Fruit fly (Drosophila melanogaster): ENCODE measurements around the gene CG6276.

The CG6276 gene

DNA sequence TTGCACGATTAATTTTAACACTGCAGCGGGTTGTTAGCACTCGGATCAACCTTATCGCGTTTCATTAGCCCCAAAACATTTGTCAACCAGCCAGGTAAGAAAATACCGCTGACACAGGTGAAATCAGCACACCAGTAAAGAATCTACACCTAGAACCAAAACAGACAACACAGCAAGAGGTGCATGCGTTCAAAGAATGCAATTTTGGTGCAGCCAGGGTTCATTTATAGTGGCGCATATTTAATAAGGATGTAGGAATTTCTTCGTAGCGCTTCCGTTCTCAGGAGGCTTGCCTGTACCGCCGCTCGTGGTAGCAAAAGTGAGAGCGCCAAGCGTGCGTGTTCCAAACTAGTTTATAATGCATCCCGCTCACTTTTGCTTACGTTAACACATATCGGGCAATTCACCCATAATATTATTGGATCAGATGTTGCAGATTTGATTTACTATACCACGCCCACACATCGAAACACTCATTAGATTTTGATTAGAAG lies 22.6 kb upstream of the CG6276 start (continued):
- no peak for TF ChIP-seq CG6689 (GFP tag; IDR thresholded peaks at IDR 0.05)
- no peak for TF ChIP-seq NK7.1 (GFP tag; optimal IDR thresholded peaks at IDR 0.05)
- no peak for TF ChIP-seq NC2β (GFP tag; optimal IDR thresholded peaks at IDR 0.05)
- no peak for TF ChIP-seq CG2116 (GFP tag; optimal IDR thresholded peaks at IDR 0.05)
- TF ChIP-seq HLH3B (GFP tag; IDR thresholded peaks at IDR 0.05), result 0 out of 2 replicates have a peak, but pooled peaks have one; percentile 22
- no peak for TF ChIP-seq sens-2 (GFP tag; IDR thresholded peaks at IDR 0.05)
- TF ChIP-seq CG8089 (GFP tag; optimal IDR thresholded peaks at IDR 0.05), result no peak
- TF ChIP-seq mld (GFP tag; IDR thresholded peaks at IDR 0.05; ENCODE audit: partially characterized antibody), result no peak
- TF ChIP-seq CG8765 (GFP tag; IDR thresholded peaks at IDR 0.05), result no peak
- TF ChIP-seq sens (GFP tag), result peak; percentile 63
- no peak for TF ChIP-seq vnd (GFP tag; IDR thresholded peaks at IDR 0.05; ENCODE audit: partially characterized antibody)
- TF ChIP-seq fu2 (GFP tag; optimal IDR thresholded peaks at IDR 0.05), result no peak
- TF ChIP-seq grau (tag; optimal IDR thresholded peaks at IDR 0.05), result peak; percentile 93
- TF ChIP-seq gsb-n (tag; optimal IDR thresholded peaks at IDR 0.05), result no peak
- TF ChIP-seq cg (GFP tag; optimal IDR thresholded peaks at IDR 0.05), result no peak
- TF ChIP-seq gsb (GFP tag; IDR thresholded peaks at IDR 0.05), result no peak
- TF ChIP-seq CG32532 (GFP tag; IDR thresholded peaks at IDR 0.05), result peak; percentile 18; the same call in 1 of the 2 replicates
- TF ChIP-seq CG14667 (GFP tag; IDR thresholded peaks at IDR 0.05), result peak; percentile 34; the same call in 1 of the 2 replicates
- TF ChIP-seq crc (GFP tag; optimal IDR thresholded peaks at IDR 0.05), result no peak
- TF ChIP-seq klu (GFP tag; IDR thresholded peaks at IDR 0.05), result no peak

DNA sequence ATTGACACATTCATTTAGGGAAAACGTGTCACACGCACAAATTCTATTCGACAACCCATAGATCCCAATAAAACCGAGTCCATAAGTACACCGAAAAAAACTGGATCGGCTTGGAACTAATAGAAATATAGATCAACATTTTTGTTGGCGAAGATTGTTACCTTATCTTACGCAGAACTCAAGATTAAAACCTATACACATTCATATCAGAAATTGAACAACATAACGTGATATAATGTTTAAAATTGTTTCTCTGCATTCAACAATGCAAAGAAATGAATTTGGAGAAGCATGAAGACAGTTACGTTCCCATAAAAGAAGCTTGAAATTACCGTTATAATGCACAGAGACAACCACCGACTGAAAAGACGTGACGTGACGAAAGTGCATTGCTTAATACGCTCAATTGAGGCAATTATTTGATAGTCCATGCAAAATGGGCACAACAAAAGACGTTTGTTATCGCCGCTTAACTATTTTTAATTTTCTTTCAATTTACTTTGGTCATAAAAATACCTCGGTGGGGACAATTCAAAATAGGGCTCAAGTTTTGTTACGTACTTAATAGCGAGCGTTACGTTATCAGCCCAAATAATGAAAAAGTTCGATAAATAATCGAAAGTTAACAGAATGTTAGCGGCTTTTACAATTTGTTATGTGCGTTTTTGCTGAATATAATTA lies 20.3 kb upstream of the CG6276 start, which contains the start of gene SerRS-m:
SerRS-m (plus strand) TSS at position 616 of the 681 bp plus-strand sequence.
- TF ChIP-seq Trl (optimal IDR thresholded peaks at IDR 0.05) (no peak), Trl (GFP tag; optimal IDR thresholded peaks at IDR 0.05) (no peak), HLH54F (GFP tag; optimal IDR thresholded peaks at IDR 0.05) (no peak), Rx (GFP tag; IDR thresholded peaks at IDR 0.05) (no peak), YL-1 (GFP tag; optimal IDR thresholded peaks at IDR 0.05) (no peak), bowl (GFP tag; IDR thresholded peaks at IDR 0.05) (no peak), Deaf1 (tag; optimal IDR thresholded peaks at IDR 0.05) (no peak), CG12659 (GFP tag; optimal IDR thresholded peaks at IDR 0.05) (peak; percentile 3), CG10959 (GFP tag; IDR thresholded peaks at IDR 0.05) (no peak), fd3F (GFP tag; optimal IDR thresholded peaks at IDR 0.05) (no peak), CrebB (tag; optimal IDR thresholded peaks at IDR 0.05) (no peak), Eip74EF (GFP tag; optimal IDR thresholded peaks at IDR 0.05) (no peak), mirr (GFP tag; optimal IDR thresholded peaks at IDR 0.05) (no peak), dmrt11E (tag; optimal IDR thresholded peaks at IDR 0.05) (peak; percentile 3), CG17568 (GFP tag; optimal IDR thresholded peaks at IDR 0.05) (no peak), CG11560 (tag; IDR thresholded peaks at IDR 0.05) (no peak), CG15696 (tag; optimal IDR thresholded peaks at IDR 0.05) (no peak), prd (optimal IDR thresholded peaks at IDR 0.05) (no peak), prd (GFP tag; IDR thresholded peaks at IDR 0.05) (peak; percentile 21; the same call in 1 of the 3 replicates), CG1233 (GFP tag; optimal IDR thresholded peaks at IDR 0.05) (no peak), HLH3B (GFP tag; IDR thresholded peaks at IDR 0.05) (0 out of 2 replicates have a peak, but pooled peaks have one; percentile 18), Med (GFP tag) (peak; percentile 75), MBD-R2 (GFP tag; IDR thresholded peaks at IDR 0.05) (no peak), Atf3 (GFP tag; optimal IDR thresholded peaks at IDR 0.05) (no peak), chm (GFP tag; IDR thresholded peaks at IDR 0.05) (no peak), org-1 (GFP tag; optimal IDR thresholded peaks at IDR 0.05) (no peak), gcm2 (GFP tag; optimal IDR thresholded peaks at IDR 0.05) (no peak), ase (GFP tag; IDR thresholded peaks at IDR 0.05) (no peak), ham (GFP tag; IDR thresholded peaks at IDR 0.05) (no peak), Dad (GFP tag; optimal IDR thresholded peaks at IDR 0.05) (no peak), CG7372 (GFP tag; IDR thresholded peaks at IDR 0.05) (no peak), Meics (GFP tag; optimal IDR thresholded peaks at IDR 0.05) (no peak), CG12236 (GFP tag; optimal IDR thresholded peaks at IDR 0.05) (no peak)

Measured in whole organism, embryonic.